Worm (Caenorhabditis elegans): Measurements from ENCODE around the gene cht-2.

Gene cht-2

DNA sequence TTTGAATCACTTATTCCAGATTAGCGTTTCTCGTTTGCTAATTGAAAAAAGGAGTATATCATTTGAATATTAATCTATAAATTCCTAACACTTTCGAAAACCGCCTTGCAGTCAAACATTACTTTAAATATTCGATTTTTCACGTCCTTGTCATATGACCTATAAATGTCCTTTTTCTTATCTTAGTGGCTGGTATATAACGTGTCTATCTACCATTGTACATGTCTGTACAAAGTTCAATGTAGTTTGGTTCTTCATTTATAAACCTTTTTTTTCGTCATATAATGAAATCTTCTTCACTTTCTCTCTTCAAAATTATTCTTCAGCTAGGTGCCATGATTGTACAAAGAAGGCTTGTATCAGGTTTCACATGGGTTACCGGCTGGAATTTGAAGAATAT lies 35.1 kb upstream of the cht-2 start, which contains the start of gene gbh-2 (continued):
- TF ChIP-seq nhr-28 (tag; optimal IDR thresholded peaks at IDR 0.05) (peak; percentile 98), dve-1 (tag; optimal IDR thresholded peaks at IDR 0.05; ENCODE audit: insufficient read depth) (peak; percentile 92), ceh-62 (tag; optimal IDR thresholded peaks at IDR 0.05) (no peak), zfp-3 (GFP tag; conservative IDR thresholded peaks at IDR 0.05) (no peak), aha-1 (tag) (peak; percentile 43), nhr-48 (tag; optimal IDR thresholded peaks at IDR 0.05) (peak; percentile 80), arid-1 (GFP tag; conservative IDR thresholded peaks at IDR 0.05) (no peak), hlh-11 (tag; optimal IDR thresholded peaks at IDR 0.05) (peak; percentile 68), lim-7 (GFP tag; IDR thresholded peaks at IDR 0.05) (no peak), madf-9 (GFP tag; conservative IDR thresholded peaks at IDR 0.05) (no peak), aly-2 (tag; optimal IDR thresholded peaks at IDR 0.05) (no peak), egl-43 (GFP tag; IDR thresholded peaks at IDR 0.05) (no peak), cey-2 (tag; optimal IDR thresholded peaks at IDR 0.05; ENCODE audit: borderline replicate concordance, insufficient read depth) (peak; percentile 42), nhr-10 (tag; optimal IDR thresholded peaks at IDR 0.05) (no peak), lin-15B (tag; optimal IDR thresholded peaks at IDR 0.05) (no peak), lin-39 (tag; optimal IDR thresholded peaks at IDR 0.05) (no peak), ctbp-1 (GFP tag; IDR thresholded peaks at IDR 0.05) (no peak), duxl-1 (tag; optimal IDR thresholded peaks at IDR 0.05; ENCODE audit: poor library complexity) (no peak), daf-16 (GFP tag; optimal IDR thresholded peaks at IDR 0.05) (no peak), daf-16 (tag; optimal IDR thresholded peaks at IDR 0.05) (peak; percentile 72), T26A8.4 (GFP tag; IDR thresholded peaks at IDR 0.05) (no peak), F49E8.2 (tag; optimal IDR thresholded peaks at IDR 0.05; ENCODE audit: borderline replicate concordance) (no peak), nhr-111 (GFP tag; optimal IDR thresholded peaks at IDR 0.05) (no peak), ces-1 (GFP tag; optimal IDR thresholded peaks at IDR 0.05) (no peak), spr-3 (GFP tag; optimal IDR thresholded peaks at IDR 0.05) (no peak), nhr-6 (tag; optimal IDR thresholded peaks at IDR 0.05) (no peak), php-3 (GFP tag; IDR thresholded peaks at IDR 0.05) (peak; percentile 87), lin-38 (GFP tag; IDR thresholded peaks at IDR 0.05) (no peak), nhr-102 (tag; optimal IDR thresholded peaks at IDR 0.05) (peak; percentile 42), daf-12 (tag; optimal IDR thresholded peaks at IDR 0.05) (no peak), hlh-30 (tag; optimal IDR thresholded peaks at IDR 0.05; ENCODE audit: insufficient read depth) (peak; percentile 73)

DNA sequence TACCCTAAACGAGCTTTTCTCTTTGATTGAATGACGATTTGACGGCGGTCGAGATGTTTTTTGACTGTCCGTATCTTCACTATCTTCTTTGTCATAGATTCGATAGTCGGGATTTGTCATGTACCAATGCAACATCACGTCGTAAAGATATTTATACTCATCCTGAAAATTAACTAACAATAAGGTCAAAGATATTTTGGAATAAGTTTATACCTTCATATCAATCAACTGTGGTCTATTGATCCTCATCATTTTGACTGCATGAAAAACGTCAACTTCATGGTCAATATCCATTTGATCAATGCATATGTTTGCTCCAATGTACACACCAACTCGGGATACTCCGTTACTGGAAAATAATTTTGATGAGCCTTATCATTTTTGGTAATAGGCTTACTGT lies 32.6 kb upstream of the cht-2 start:
- TF ChIP-seq unc-62 (GFP tag; optimal IDR thresholded peaks at IDR 0.05 in 1 of 2): peak in 1 of 2 experiments; percentile 63
- TF ChIP-seq unc-62 (tag; optimal IDR thresholded peaks at IDR 0.05): no peak
- peak; percentile 53 for TF ChIP-seq aha-1 (tag)
- TF ChIP-seq sdz-12 (GFP tag; optimal IDR thresholded peaks at IDR 0.05): no peak
- TF ChIP-seq F44E2.7 (GFP tag; IDR thresholded peaks at IDR 0.05): no peak
- no peak for TF ChIP-seq zfp-2 (tag; optimal IDR thresholded peaks at IDR 0.05)

DNA sequence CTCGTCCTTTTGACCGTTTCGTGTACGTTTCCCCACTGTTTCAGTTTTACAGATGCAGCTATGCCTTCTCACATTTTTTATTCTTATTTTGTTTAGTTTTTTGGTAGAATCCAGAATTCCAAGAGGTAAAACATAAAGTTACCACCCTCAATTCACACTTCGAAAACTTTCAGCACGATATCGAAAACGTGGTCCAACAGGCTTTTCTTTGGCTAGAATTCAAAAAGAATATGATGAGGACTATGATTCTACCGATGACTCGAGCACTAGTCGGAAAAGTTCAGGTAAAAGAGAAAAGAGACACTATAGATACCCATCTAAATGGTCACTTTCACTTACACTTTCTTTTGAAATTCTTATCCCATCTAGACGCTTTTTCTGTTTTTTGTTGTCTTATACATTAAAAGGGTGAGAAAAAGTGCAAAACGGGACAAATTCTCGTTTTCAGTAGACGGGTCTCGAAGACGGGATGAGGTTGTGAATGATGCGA lies 26.5 kb upstream of the cht-2 start, which contains the start of gene M05D6.9:
Gene M05D6.9 (plus strand): TSS at position 51 of the 490 bp plus-strand sequence.
- TF ChIP-seq nhr-11 (tag; optimal IDR thresholded peaks at IDR 0.05) (no peak), unc-62 (GFP tag; optimal IDR thresholded peaks at IDR 0.05 in 1 of 2) (peak in 1 of 2 experiments; percentile 80), unc-62 (tag; optimal IDR thresholded peaks at IDR 0.05) (no peak)

DNA sequence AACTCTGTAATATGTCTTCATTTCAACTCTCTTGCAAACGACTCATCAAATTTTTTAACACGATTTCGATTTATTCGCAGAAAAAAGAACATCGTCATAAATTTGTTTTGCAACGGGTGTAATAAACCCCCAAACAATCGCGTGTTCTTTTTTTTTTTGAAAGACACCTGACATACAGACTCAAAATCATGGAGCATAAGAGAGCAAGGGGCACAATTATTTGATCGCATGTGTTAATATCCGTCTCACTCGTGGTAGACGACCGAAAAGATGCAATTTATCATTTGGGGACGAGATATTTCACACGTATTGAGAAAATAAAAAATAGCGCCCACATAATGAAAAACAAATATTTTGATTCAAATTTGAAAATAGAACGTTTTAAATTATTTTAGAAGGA lies 24.5 kb upstream of the cht-2 start:
- TF ChIP-seq hlh-11 (tag; optimal IDR thresholded peaks at IDR 0.05) (peak; percentile 29), Y5F2A.4 (GFP tag; optimal IDR thresholded peaks at IDR 0.05) (no peak), daf-16 (GFP tag; optimal IDR thresholded peaks at IDR 0.05) (peak in 1 of 2 experiments; percentile 65), daf-16 (tag; optimal IDR thresholded peaks at IDR 0.05) (no peak), hif-1 (tag; optimal IDR thresholded peaks at IDR 0.05) (peak in 1 of 2 experiments; percentile 0), hlh-30 (tag; optimal IDR thresholded peaks at IDR 0.05; ENCODE audit: insufficient read depth) (peak; percentile 45)

Data from whole organism, L4 larva.